Worm (Caenorhabditis elegans): ENCODE data around the gene gln-1.

DNA sequence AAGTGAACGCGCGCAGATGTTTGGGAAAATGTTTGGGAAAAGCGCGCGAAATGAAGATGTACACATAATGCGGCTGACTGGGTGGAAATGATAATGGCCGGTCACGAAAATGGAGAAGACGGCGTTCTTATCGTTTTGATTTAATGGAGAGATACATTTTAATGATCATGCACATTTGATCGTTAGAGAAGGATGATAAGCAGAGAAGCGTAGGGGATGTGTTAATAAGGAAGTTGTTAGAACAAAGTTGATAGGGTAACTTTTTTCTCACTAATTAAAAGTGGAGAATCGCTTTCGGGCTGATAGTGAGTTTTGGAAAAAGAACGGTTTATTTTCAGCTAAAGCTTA lies 17.0 kb upstream of the gln-1 start:
- TF ChIP-seq egl-27 (tag; optimal IDR thresholded peaks at IDR 0.05), result no peak
- no peak for TF ChIP-seq hlh-17 (GFP tag; optimal IDR thresholded peaks at IDR 0.05; ENCODE audit: borderline replicate concordance)
- no peak for TF ChIP-seq lir-3 (tag; optimal IDR thresholded peaks at IDR 0.05; ENCODE audit: poor library complexity)
- no peak for TF ChIP-seq nhr-19 (GFP tag; conservative IDR thresholded peaks at IDR 0.05)
